Worm (Caenorhabditis elegans) whole organism, late embryonic: ENCODE results near the gene C26B9.1.

Source experiments
- C08G9.2 ChIP-seq: sonication (generic microtip); optimal IDR thresholded peaks from 2 replicates; lab custom pipeline; 2016; ENCODE audit warnings: mild to moderate bottlenecking, missing genetic modification characterization, moderate library complexity, missing compliant biosample characterization
- C38D4.7 ChIP-seq: fragments of 200-800 bp; sonication (Bioruptor generic); optimal IDR thresholded peaks from 2 replicates; lab custom pipeline; 2018; ENCODE audit warnings: mild to moderate bottlenecking, missing genetic modification characterization, moderate library complexity, missing compliant biosample characterization
- K02D7.2 ChIP-seq: sonication (generic microtip); optimal IDR thresholded peaks from 2 replicates; lab custom pipeline; 2017; ENCODE audit warnings: mild to moderate bottlenecking, missing genetic modification characterization, missing compliant biosample characterization
- K09A11.1 ChIP-seq: sonication (generic microtip); optimal IDR thresholded peaks from 2 replicates; lab custom pipeline; 2017; ENCODE audit warnings: antibody characterized with exemption, mild to moderate bottlenecking, missing genetic modification characterization, missing compliant biosample characterization; ENCODE audit not compliant: insufficient read depth
- ama-1 ChIP-seq: fragments of 150-350 bp; optimal IDR thresholded peaks from 2 replicates; lab custom pipeline; 2014
- ceh-14 ChIP-seq: sonication (generic microtip); optimal IDR thresholded peaks from 2 replicates; lab custom pipeline; 2016; ENCODE audit warnings: missing genotype, missing genetic modification characterization, missing compliant biosample characterization
- ceh-19 ChIP-seq: fragments of 200-800 bp; sonication (Bioruptor generic); optimal IDR thresholded peaks from 2 replicates; lab custom pipeline; 2018; ENCODE audit warnings: mild to moderate bottlenecking, missing genetic modification characterization, missing compliant biosample characterization
- ceh-22 ChIP-seq: sonication (generic microtip); optimal IDR thresholded peaks from 2 replicates; lab custom pipeline; 2017; ENCODE audit warnings: missing biosample characterization, missing genetic modification characterization
- ceh-30 ChIP-seq: fragments of 150-350 bp; optimal IDR thresholded peaks from 2 replicates; lab custom pipeline; 2014; ENCODE audit warnings: missing biosample characterization, missing genetic modification characterization
- ceh-31 ChIP-seq: sonication (generic microtip); optimal IDR thresholded peaks from 2 replicates; lab custom pipeline; 2016; ENCODE audit warnings: missing genetic modification characterization, missing compliant biosample characterization
- ceh-48 ChIP-seq: sonication (generic microtip); optimal IDR thresholded peaks from 2 replicates; lab custom pipeline; 2016; ENCODE audit warnings: missing genetic modification characterization, inconsistent platforms, missing compliant biosample characterization
- ceh-6 ChIP-seq: fragments of 200-800 bp; sonication (Bioruptor generic); optimal IDR thresholded peaks from 2 replicates; lab custom pipeline; 2018; ENCODE audit warnings: mild to moderate bottlenecking, missing genetic modification characterization, missing compliant biosample characterization
- ceh-9 ChIP-seq: sonication (generic microtip); optimal IDR thresholded peaks from 2 replicates; lab custom pipeline; 2016; ENCODE audit warnings: mild to moderate bottlenecking, missing genetic modification characterization, inconsistent platforms, missing compliant biosample characterization
- dve-1 ChIP-seq: sonication (generic microtip); optimal IDR thresholded peaks from 2 replicates; lab custom pipeline; 2017; ENCODE audit warnings: antibody characterized with exemption, mild to moderate bottlenecking, missing genetic modification characterization, missing compliant biosample characterization
- elt-2 ChIP-seq: sonication (generic microtip); optimal IDR thresholded peaks from 2 replicates; lab custom pipeline; 2016; ENCODE audit warnings: missing genetic modification reagents, missing genetic modification characterization, missing compliant biosample characterization
- ets-4 ChIP-seq: sonication (generic microtip); optimal IDR thresholded peaks from 2 replicates; lab custom pipeline; 2016; ENCODE audit warnings: missing genetic modification characterization, missing compliant biosample characterization
- eyg-1 ChIP-seq: sonication (generic microtip); optimal IDR thresholded peaks from 2 replicates; lab custom pipeline; 2016; ENCODE audit warnings: missing genotype, missing genetic modification characterization, missing compliant biosample characterization
- fax-1 ChIP-seq: sonication (generic microtip); optimal IDR thresholded peaks from 2 replicates; lab custom pipeline; 2016; ENCODE audit warnings: missing genotype, missing genetic modification characterization, missing compliant biosample characterization
- fkh-6 ChIP-seq: sonication (generic microtip); optimal IDR thresholded peaks from 2 replicates; lab custom pipeline; 2016; ENCODE audit warnings: missing genetic modification characterization, missing compliant biosample characterization
- hlh-13 ChIP-seq: fragments of 200-800 bp; sonication (Bioruptor generic); optimal IDR thresholded peaks from 2 replicates; lab custom pipeline; 2018; ENCODE audit warnings: mild to moderate bottlenecking, missing genetic modification characterization, missing compliant biosample characterization
- hlh-8 ChIP-seq: sonication (generic microtip); optimal IDR thresholded peaks from 2 replicates; lab custom pipeline; 2016; ENCODE audit warnings: missing genotype, missing genetic modification characterization, missing compliant biosample characterization
- lim-6 ChIP-seq: sonication (generic microtip); optimal IDR thresholded peaks from 2 replicates; lab custom pipeline; 2016; ENCODE audit warnings: missing genetic modification characterization, missing compliant biosample characterization
- lin-11 ChIP-seq: fragments of 200-800 bp; sonication (Bioruptor generic); optimal IDR thresholded peaks from 2 replicates; lab custom pipeline; 2018; ENCODE audit warnings: mild to moderate bottlenecking, missing genetic modification characterization, missing compliant biosample characterization
- mec-3 ChIP-seq: sonication (generic microtip); optimal IDR thresholded peaks from 2 replicates; lab custom pipeline; 2016; ENCODE audit warnings: borderline replicate concordance, missing genetic modification characterization, missing compliant biosample characterization
- nhr-11 ChIP-seq: fragments of 150-350 bp; optimal IDR thresholded peaks from 2 replicates; lab custom pipeline; 2014; ENCODE audit warnings: missing biosample characterization, missing genetic modification characterization
- nhr-232 ChIP-seq: sonication (generic microtip); optimal IDR thresholded peaks from 2 replicates; lab custom pipeline; 2016; ENCODE audit warnings: missing genetic modification characterization, missing compliant biosample characterization
- npax-4 ChIP-seq: sonication (generic microtip); optimal IDR thresholded peaks from 2 replicates; lab custom pipeline; 2016; ENCODE audit warnings: missing genetic modification characterization, missing compliant biosample characterization
- odd-2 ChIP-seq: sonication (generic microtip); optimal IDR thresholded peaks from 2 replicates; lab custom pipeline; 2017; ENCODE audit warnings: antibody characterized with exemption, mild to moderate bottlenecking, missing genetic modification characterization, missing compliant biosample characterization
- pha-2 ChIP-seq: sonication (generic microtip); optimal IDR thresholded peaks from 2 replicates; lab custom pipeline; 2017; ENCODE audit warnings: mild to moderate bottlenecking, missing genetic modification characterization, missing compliant biosample characterization
- pqm-1 ChIP-seq: sonication (generic microtip); optimal IDR thresholded peaks from 2 replicates; lab custom pipeline; 2016; ENCODE audit warnings: missing genetic modification characterization, missing compliant biosample characterization
- pros-1 ChIP-seq: fragments of 150-350 bp; optimal IDR thresholded peaks from 2 replicates; lab custom pipeline; 2014; ENCODE audit warnings: missing biosample characterization, missing genetic modification reagents, missing genetic modification characterization
- ref-2 ChIP-seq: sonication (generic microtip); optimal IDR thresholded peaks from 2 replicates; lab custom pipeline; 2016; ENCODE audit warnings: missing genetic modification characterization, missing compliant biosample characterization
- rnt-1 ChIP-seq: sonication (generic microtip); optimal IDR thresholded peaks from 2 replicates; lab custom pipeline; 2016; ENCODE audit warnings: missing genetic modification characterization, missing compliant biosample characterization
- sdc-2 ChIP-seq: sonication (generic microtip); optimal IDR thresholded peaks from 2 replicates; lab custom pipeline; 2016; ENCODE audit warnings: missing genotype, missing genetic modification characterization, missing compliant biosample characterization
- sox-2 ChIP-seq: fragments of 200-800 bp; sonication (Bioruptor generic); IDR thresholded peaks from 2 replicates; pipeline ENCODE4 v1.3.6; 2022; ENCODE audit warnings: missing genetic modification reagents, missing genetic modification characterization, missing compliant biosample characterization
- sox-4 ChIP-seq: sonication (generic microtip); optimal IDR thresholded peaks from 2 replicates; lab custom pipeline; 2017; ENCODE audit warnings: mild to moderate bottlenecking, missing genetic modification characterization, inconsistent platforms, missing compliant biosample characterization
- syd-9 ChIP-seq: sonication (generic microtip); optimal IDR thresholded peaks from 2 replicates; lab custom pipeline; 2016; ENCODE audit warnings: mild to moderate bottlenecking, missing genetic modification characterization, moderate library complexity, missing compliant biosample characterization
- tbx-7 ChIP-seq: sonication (generic microtip); optimal IDR thresholded peaks from 2 replicates; lab custom pipeline; 2016; ENCODE audit warnings: missing genotype, missing genetic modification characterization, missing compliant biosample characterization
- ttx-3 ChIP-seq: sonication (generic microtip); optimal IDR thresholded peaks from 2 replicates; lab custom pipeline; 2016; ENCODE audit warnings: missing genetic modification reagents, missing genetic modification characterization, missing compliant biosample characterization
- unc-3 ChIP-seq, 2 experiments: fragments of 200-800 bp in 1 of 2; sonication (Bioruptor generic) in 1 of 2; sonication (generic microtip) in 1 of 2; conservative IDR thresholded peaks in 1 of 2; optimal IDR thresholded peaks in 1 of 2; 2 replicates each; pipeline versions ENCODE4 v1.3.6 to Lab custom; 2016 to 2022; ENCODE audit warnings: missing compliant biosample characterization in 2 of 2, missing genetic modification characterization in 2 of 2, missing genetic modification reagents in 1 of 2
- unc-55 ChIP-seq: sonication (generic microtip); optimal IDR thresholded peaks from 2 replicates; lab custom pipeline; 2017; ENCODE audit warnings: missing biosample characterization, missing genetic modification reagents, missing genetic modification characterization
- ztf-16 ChIP-seq: sonication (generic microtip); optimal IDR thresholded peaks from 2 replicates; lab custom pipeline; 2017; ENCODE audit warnings: missing genetic modification characterization, missing compliant biosample characterization

The C26B9.1 gene

DNA sequence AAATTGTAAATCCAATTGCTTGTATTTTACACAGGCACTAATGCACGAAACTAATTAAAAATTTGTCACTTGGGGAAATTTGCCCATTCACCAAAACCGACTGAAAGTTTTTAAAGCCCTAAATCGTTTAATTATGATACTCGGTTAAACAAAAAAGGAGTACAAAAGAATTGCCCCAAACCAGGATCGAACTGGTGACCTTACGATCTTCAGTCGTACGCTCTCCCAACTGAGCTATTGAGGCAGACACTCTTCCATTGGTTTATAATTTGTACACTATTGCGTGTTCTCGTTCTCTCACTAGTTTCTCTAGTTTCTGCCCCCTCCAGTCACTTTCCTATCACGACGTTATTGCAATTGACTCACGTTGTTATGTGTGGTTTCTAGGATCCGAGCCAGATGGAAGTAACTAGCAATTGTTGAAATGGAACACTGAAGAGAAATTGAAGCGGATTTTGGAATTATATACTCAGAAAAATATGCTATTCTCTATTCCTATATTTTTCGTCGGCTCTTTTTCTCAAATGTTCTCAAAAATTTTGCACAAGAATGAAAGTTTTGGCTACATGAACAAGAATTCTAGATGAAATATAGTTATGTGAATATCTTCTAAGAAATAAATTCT, 25.1 kb upstream of the C26B9.1 start (continued):
- peak; percentile 32 for TF ChIP-seq rnt-1 (tag; lab: Kevin White, UChicago)
- TF ChIP-seq unc-55 (GFP tag; lab: Kevin White, UChicago) = no peak
- peak; percentile 66 for TF ChIP-seq npax-4 (tag; lab: Kevin White, UChicago)
- TF ChIP-seq odd-2 (tag; lab: Kevin White, UChicago) = no peak
- peak; percentile 34 for TF ChIP-seq dve-1 (tag; lab: Kevin White, UChicago)
- peak; percentile 35 for TF ChIP-seq syd-9 (tag; lab: Kevin White, UChicago)
- TF ChIP-seq ceh-6 (GFP tag; lab: Kevin White, UChicago) = peak; percentile 77
- TF ChIP-seq fkh-6 = peak; percentile 68
- TF ChIP-seq K09A11.1 (tag; lab: Kevin White, UChicago) = peak; percentile 49
- peak; percentile 68 for TF ChIP-seq elt-2 (tag; lab: Kevin White, UChicago)
- TF ChIP-seq ceh-9 (tag; lab: Kevin White, UChicago) = peak; percentile 51
- TF ChIP-seq ceh-30 (tag; lab: Kevin White, UChicago) = peak; percentile 45
- TF ChIP-seq C08G9.2 = peak; percentile 30
- no peak for TF ChIP-seq tbx-7 (tag; lab: Kevin White, UChicago)
- no peak for TF ChIP-seq ets-4 (tag; lab: Kevin White, UChicago)
- TF ChIP-seq hlh-8 (tag; lab: Kevin White, UChicago) = no peak
- peak; percentile 80 for TF ChIP-seq sdc-2 (tag; lab: Kevin White, UChicago)
- peak; percentile 67 for TF ChIP-seq sox-4 (tag; lab: Kevin White, UChicago)
- peak; percentile 60 for TF ChIP-seq ceh-48 (tag; lab: Kevin White, UChicago)
- TF ChIP-seq ceh-19 (GFP tag; lab: Kevin White, UChicago) = peak; percentile 65
- TF ChIP-seq ceh-14 (tag; lab: Kevin White, UChicago) = peak; percentile 63
- peak; percentile 56 for TF ChIP-seq ref-2 (tag; lab: Kevin White, UChicago)
- TF ChIP-seq eyg-1 (tag; lab: Kevin White, UChicago) = peak; percentile 11
- peak; percentile 70 for TF ChIP-seq nhr-232 (tag; lab: Kevin White, UChicago)
- TF ChIP-seq fax-1 (tag; lab: Kevin White, UChicago) = peak; percentile 60
- no peak for TF ChIP-seq ama-1 (lab: Kevin White, UChicago)
- TF ChIP-seq pha-2 (tag; lab: Kevin White, UChicago) = peak; percentile 79
- TF ChIP-seq pros-1 = no peak
- TF ChIP-seq ceh-22 (tag; lab: Kevin White, UChicago) = no peak
- no peak for TF ChIP-seq mec-3 (tag; lab: Kevin White, UChicago)
- peak; percentile 72 for TF ChIP-seq C38D4.7
- TF ChIP-seq ttx-3 = peak; percentile 61
- TF ChIP-seq sox-2 (GFP tag; lab: Robert Waterston, UW) = peak; percentile 68
- TF ChIP-seq unc-3 (GFP tag; conservative IDR thresholded peaks at IDR 0.05; lab: Robert Waterston, UW) = peak; percentile 71; the same call in 1 of the 2 replicates
- TF ChIP-seq unc-3 (tag; optimal IDR thresholded peaks at IDR 0.05; lab: Kevin White, UChicago) = peak; percentile 42
- TF ChIP-seq K02D7.2 (tag; lab: Kevin White, UChicago) = peak; percentile 58
- TF ChIP-seq lim-6 (tag; lab: Kevin White, UChicago) = peak; percentile 41
- peak; percentile 60 for TF ChIP-seq ceh-31 (tag; lab: Kevin White, UChicago)
- TF ChIP-seq nhr-11 (tag; lab: Kevin White, UChicago) = no peak
- TF ChIP-seq pqm-1 (tag; lab: Kevin White, UChicago) = no peak
- TF ChIP-seq hlh-13 = peak; percentile 75
- TF ChIP-seq lin-11 (tag; lab: Kevin White, UChicago) = peak; percentile 58
- TF ChIP-seq ztf-16 = peak; percentile 36
